Worm (Caenorhabditis elegans) whole organism, L4 larva: ENCODE results near the gene Y116A8C.25.

Experiments
- ces-1 ChIP-seq: fragments of 150-350 bp; sonication (generic microtip); optimal IDR thresholded peaks from 4 replicates; lab custom pipeline; 2014; ENCODE audit warnings: missing biosample characterization, missing genetic modification reagents, missing genetic modification characterization
- dpl-1 ChIP-seq: fragments of 150-350 bp; optimal IDR thresholded peaks from 2 replicates; lab custom pipeline; 2014; ENCODE audit warnings: missing biosample characterization, missing genetic modification reagents, missing genetic modification characterization
- egl-27 ChIP-seq: sonication (generic microtip); optimal IDR thresholded peaks from 3 replicates; lab custom pipeline; 2017; ENCODE audit warnings: missing biosample characterization, missing genetic modification reagents, missing genetic modification characterization
- madf-5 ChIP-seq, 2 experiments: fragments of 200-800 bp; sonication (Bioruptor generic); IDR thresholded peaks; 2 replicates each; pipeline ENCODE4 v1.3.6; 2022; ENCODE audit warnings: missing compliant biosample characterization in 2 of 2, missing genetic modification characterization in 2 of 2
- nhr-237 ChIP-seq: sonication (generic microtip); optimal IDR thresholded peaks from 2 replicates; lab custom pipeline; 2017; ENCODE audit warnings: missing biosample characterization, missing genetic modification characterization
- nhr-77 ChIP-seq: fragments of 150-350 bp; optimal IDR thresholded peaks from 2 replicates; lab custom pipeline; 2014; ENCODE audit warnings: missing biosample characterization, missing genetic modification characterization
- pha-4 ChIP-seq, 2 experiments: fragments of 150-350 bp in 1 of 2; fragments of 200-800 bp in 1 of 2; sonication (Bioruptor generic) in 1 of 2; IDR thresholded peaks in 1 of 2; optimal IDR thresholded peaks in 1 of 2; 2 replicates each; pipeline versions ENCODE4 v1.3.6 to Lab custom; 2014 to 2022; ENCODE audit warnings: missing genetic modification characterization in 2 of 2, missing genetic modification reagents in 2 of 2, missing biosample characterization in 1 of 2, missing compliant biosample characterization in 1 of 2
- snpc-4 ChIP-seq: fragments of 150-350 bp; optimal IDR thresholded peaks from 2 replicates; lab custom pipeline; 2014; ENCODE audit warnings: missing biosample characterization, missing genetic modification characterization
- vab-7 ChIP-seq: fragments of 200-800 bp; sonication (Bioruptor generic); IDR thresholded peaks from 2 replicates; pipeline ENCODE4 v1.3.6; 2022; ENCODE audit warnings: missing genetic modification reagents, missing genetic modification characterization, missing compliant biosample characterization
- ztf-11 ChIP-seq: fragments of 150-350 bp; optimal IDR thresholded peaks from 2 replicates; lab custom pipeline; 2014; ENCODE audit warnings: missing biosample characterization, missing genetic modification characterization

- TF ChIP-seq nhr-77 (tag; lab: Kevin White, UChicago) (no peak), dpl-1 (no peak), snpc-4 (tag; lab: Kevin White, UChicago) (no peak), pha-4 (GFP tag; IDR thresholded peaks at IDR 0.05; lab: Robert Waterston, UW) (no peak), pha-4 (tag; optimal IDR thresholded peaks at IDR 0.05; lab: Kevin White, UChicago) (no peak), madf-5 (GFP tag; IDR thresholded peaks at IDR 0.05; lab: Robert Waterston, UW) (no peak), ztf-11 (no peak), egl-27 (tag; lab: Kevin White, UChicago) (no peak), ces-1 (GFP tag; lab: Kevin White, UChicago) (no peak), nhr-237 (tag; lab: Kevin White, UChicago) (no peak), vab-7 (no peak)
Measured at ce11 chrIV:17053261-17053660, 25.3 kb downstream of the Y116A8C.25 start, which contains the start of gene Y116A8C.23.
